Worm (Caenorhabditis elegans) whole organism, midembryonic: ENCODE measurements around the gene scav-3.

Experiments
- T22C8.4 ChIP-seq: fragments of 200-800 bp; sonication (Bioruptor generic); IDR thresholded peaks from 2 replicates; pipeline ENCODE4 v1.3.6; 2022; ENCODE audit warnings: missing genetic modification characterization, missing compliant biosample characterization
- cog-1 ChIP-seq: sonication (generic microtip); optimal IDR thresholded peaks from 2 replicates; lab custom pipeline; 2016; ENCODE audit warnings: missing genetic modification characterization, missing compliant biosample characterization
- flt-1 ChIP-seq: fragments of 200-800 bp; sonication (Bioruptor generic); IDR thresholded peaks from 2 replicates; pipeline ENCODE4 v1.3.6; 2022; ENCODE audit warnings: missing genetic modification characterization, missing compliant biosample characterization
- klf-2 ChIP-seq: fragments of 200-800 bp; sonication (Bioruptor generic); conservative IDR thresholded peaks from 2 replicates; pipeline ENCODE4 v1.3.6; 2022; ENCODE audit warnings: missing genetic modification reagents, missing genetic modification characterization, missing compliant biosample characterization
- med-1 ChIP-seq: sonication (generic microtip); optimal IDR thresholded peaks from 2 replicates; lab custom pipeline; 2017; ENCODE audit warnings: missing genetic modification characterization, mild to moderate bottlenecking, missing compliant biosample characterization, antibody characterized with exemption, missing genetic modification reagents; ENCODE audit not compliant: insufficient read depth
- ref-1 ChIP-seq: fragments of 200-800 bp; sonication (Bioruptor generic); conservative IDR thresholded peaks from 2 replicates; pipeline ENCODE4 v1.3.6; 2022; ENCODE audit warnings: missing genetic modification reagents, missing genetic modification characterization, missing compliant biosample characterization
- tab-1 ChIP-seq: fragments of 200-800 bp; sonication (Bioruptor generic); IDR thresholded peaks from 2 replicates; pipeline ENCODE4 v1.3.6; 2022; ENCODE audit warnings: missing genetic modification characterization, missing compliant biosample characterization
- ztf-29 ChIP-seq: fragments of 200-800 bp; sonication (Bioruptor generic); IDR thresholded peaks from 2 replicates; pipeline ENCODE4 v1.3.6; 2022; ENCODE audit warnings: missing genetic modification reagents, missing genetic modification characterization, missing compliant biosample characterization

- no peak for TF ChIP-seq ref-1
- no peak for TF ChIP-seq klf-2
- TF ChIP-seq flt-1, result no peak
- no peak for TF ChIP-seq T22C8.4 (GFP tag; lab: Robert Waterston, UW)
- no peak for TF ChIP-seq cog-1 (tag; lab: Kevin White, UChicago)
- TF ChIP-seq tab-1 (GFP tag; lab: Robert Waterston, UW), result no peak
- no peak for TF ChIP-seq ztf-29 (GFP tag; lab: Robert Waterston, UW)
- TF ChIP-seq med-1, result no peak
These were observed at the start of gene scav-3, which contains the start of gene Y49E10.21 for ce11 chrIII:12456801-12457647.
